Worm (Caenorhabditis elegans) whole organism, L2 larva: ENCODE data around the gene F32D8.7.
A peak's percentile ranks its signal among the peaks of the same experiment; 100 is the strongest.

ENCODE experiments used
- C34F6.9 ChIP-seq: fragments of 150-350 bp; optimal IDR thresholded peaks from 2 replicates; lab custom pipeline; 2014; ENCODE audit warnings: missing biosample characterization, missing genetic modification characterization
- F13H6.1 ChIP-seq: sonication (generic microtip); optimal IDR thresholded peaks from 2 replicates; lab custom pipeline; 2016; ENCODE audit warnings: missing genetic modification characterization, missing compliant biosample characterization
- R02D3.7 ChIP-seq: fragments of 150-350 bp; optimal IDR thresholded peaks from 2 replicates; lab custom pipeline; 2014; ENCODE audit warnings: missing biosample characterization, missing genetic modification characterization
- Y55F3AM.14 ChIP-seq: fragments of 200-800 bp; sonication (Bioruptor generic); optimal IDR thresholded peaks from 2 replicates; lab custom pipeline; 2018; ENCODE audit warnings: mild to moderate bottlenecking, missing genetic modification characterization, missing compliant biosample characterization
- ZK546.5 ChIP-seq: sonication (generic microtip); optimal IDR thresholded peaks from 2 replicates; lab custom pipeline; 2017; ENCODE audit warnings: missing biosample characterization, missing genetic modification characterization
- alr-1 ChIP-seq: fragments of 150-350 bp; optimal IDR thresholded peaks from 2 replicates; lab custom pipeline; 2014; ENCODE audit warnings: missing biosample characterization, missing genetic modification characterization
- aly-2 ChIP-seq: fragments of 150-350 bp; optimal IDR thresholded peaks from 2 replicates; lab custom pipeline; 2014; ENCODE audit warnings: missing biosample characterization, missing genetic modification characterization
- ama-1 ChIP-seq: fragments of 150-350 bp; optimal IDR thresholded peaks from 2 replicates; lab custom pipeline; 2018; ENCODE audit warnings: inconsistent platforms
- ceh-82 ChIP-seq: fragments of 150-350 bp; optimal IDR thresholded peaks from 2 replicates; lab custom pipeline; 2014; ENCODE audit warnings: missing biosample characterization, missing genetic modification characterization
- crh-2 ChIP-seq: sonication (generic microtip); optimal IDR thresholded peaks from 2 replicates; lab custom pipeline; 2017; ENCODE audit warnings: missing biosample characterization, missing genetic modification characterization
- dmd-4 ChIP-seq: sonication (generic microtip); optimal IDR thresholded peaks from 2 replicates; lab custom pipeline; 2017; ENCODE audit warnings: missing biosample characterization, missing genetic modification characterization
- egl-27 ChIP-seq: sonication (generic microtip); optimal IDR thresholded peaks from 3 replicates; lab custom pipeline; 2017; ENCODE audit warnings: missing biosample characterization, missing genetic modification reagents, missing genetic modification characterization
- elt-1 ChIP-seq: fragments of 150-350 bp; optimal IDR thresholded peaks from 2 replicates; lab custom pipeline; 2014; ENCODE audit warnings: missing biosample characterization, missing genetic modification characterization
- elt-3 ChIP-seq: sonication (generic microtip); optimal IDR thresholded peaks from 2 replicates; lab custom pipeline; 2017; ENCODE audit warnings: missing biosample characterization, missing genetic modification characterization
- gmeb-1 ChIP-seq: fragments of 150-350 bp; optimal IDR thresholded peaks from 2 replicates; lab custom pipeline; 2014; ENCODE audit warnings: missing biosample characterization, missing genetic modification characterization
- lin-11 ChIP-seq: fragments of 150-350 bp; sonication (generic microtip); optimal IDR thresholded peaks from 2 replicates; lab custom pipeline; 2014; ENCODE audit warnings: missing biosample characterization, missing genetic modification characterization, inconsistent platforms, mixed read lengths
- lin-13 ChIP-seq: fragments of 150-350 bp; optimal IDR thresholded peaks from 2 replicates; lab custom pipeline; 2014; ENCODE audit warnings: missing biosample characterization, missing genetic modification reagents, missing genetic modification characterization
- lin-39 ChIP-seq: fragments of 150-350 bp; optimal IDR thresholded peaks from 2 replicates; lab custom pipeline; 2014; ENCODE audit warnings: missing biosample characterization, missing genetic modification reagents, missing genetic modification characterization
- lsy-2 ChIP-seq, 2 experiments: fragments of 150-350 bp in 1 of 2; sonication (generic microtip) in 1 of 2; optimal IDR thresholded peaks; 2 replicates each; lab custom pipeline; 2014 to 2017; ENCODE audit warnings: missing biosample characterization in 2 of 2, missing genetic modification characterization in 2 of 2
- mab-5 ChIP-seq: fragments of 150-350 bp; optimal IDR thresholded peaks from 2 replicates; lab custom pipeline; 2014; ENCODE audit warnings: missing biosample characterization, missing genetic modification characterization
- mbf-1 ChIP-seq: sonication (generic microtip); optimal IDR thresholded peaks from 2 replicates; lab custom pipeline; 2017; ENCODE audit warnings: missing biosample characterization, missing genetic modification characterization
- mdl-1 ChIP-seq, 2 experiments: fragments of 150-350 bp in 1 of 2; sonication (generic microtip) in 1 of 2; optimal IDR thresholded peaks; 2 replicates each; lab custom pipeline; 2017; ENCODE audit warnings: missing biosample characterization in 2 of 2, missing genetic modification characterization in 2 of 2
- nhr-10 ChIP-seq: sonication (generic microtip); optimal IDR thresholded peaks from 2 replicates; lab custom pipeline; 2017; ENCODE audit warnings: missing biosample characterization, missing genetic modification characterization
- nhr-11 ChIP-seq: fragments of 150-350 bp; optimal IDR thresholded peaks from 2 replicates; lab custom pipeline; 2014; ENCODE audit warnings: missing biosample characterization, missing genetic modification characterization
- nhr-129 ChIP-seq: fragments of 150-350 bp; optimal IDR thresholded peaks from 2 replicates; lab custom pipeline; 2014; ENCODE audit warnings: missing biosample characterization, missing genetic modification characterization
- nhr-21 ChIP-seq: fragments of 150-350 bp; optimal IDR thresholded peaks from 2 replicates; lab custom pipeline; 2014; ENCODE audit warnings: missing biosample characterization, missing genetic modification characterization
- nhr-23 ChIP-seq: fragments of 150-350 bp; optimal IDR thresholded peaks from 2 replicates; lab custom pipeline; 2014; ENCODE audit warnings: missing biosample characterization, missing genetic modification reagents, missing genetic modification characterization
- nhr-237 ChIP-seq: fragments of 150-350 bp; optimal IDR thresholded peaks from 2 replicates; lab custom pipeline; 2014; ENCODE audit warnings: missing biosample characterization, missing genetic modification characterization
- nhr-6 ChIP-seq: fragments of 150-350 bp; optimal IDR thresholded peaks from 2 replicates; lab custom pipeline; 2014; ENCODE audit warnings: missing biosample characterization, missing genetic modification characterization
- nhr-77 ChIP-seq: fragments of 150-350 bp; optimal IDR thresholded peaks from 2 replicates; lab custom pipeline; 2014; ENCODE audit warnings: missing biosample characterization, missing genetic modification characterization
- peb-1 ChIP-seq: fragments of 150-350 bp; optimal IDR thresholded peaks from 2 replicates; lab custom pipeline; 2014; ENCODE audit warnings: missing biosample characterization, missing genetic modification characterization
- sem-4 ChIP-seq: fragments of 150-350 bp; optimal IDR thresholded peaks from 2 replicates; lab custom pipeline; 2014; ENCODE audit warnings: missing biosample characterization, missing genetic modification reagents, missing genetic modification characterization
- sma-3 ChIP-seq: sonication (generic microtip); optimal IDR thresholded peaks from 2 replicates; lab custom pipeline; 2016; ENCODE audit warnings: missing genetic modification reagents, missing genetic modification characterization, missing compliant biosample characterization
- sma-9 ChIP-seq, 2 experiments: fragments of 150-350 bp in 1 of 2; sonication (generic microtip) in 1 of 2; optimal IDR thresholded peaks; 2 replicates each; lab custom pipeline; 2014 to 2016; ENCODE audit warnings: missing genetic modification characterization in 2 of 2, mild to moderate bottlenecking in 1 of 2, missing biosample characterization in 1 of 2, missing compliant biosample characterization in 1 of 2, missing genetic modification reagents in 1 of 2, moderate library complexity in 1 of 2
- unc-39 ChIP-seq: fragments of 150-350 bp; optimal IDR thresholded peaks from 2 replicates; lab custom pipeline; 2014; ENCODE audit warnings: missing biosample characterization, missing genetic modification characterization
- unc-55 ChIP-seq: fragments of 150-350 bp; sonication (generic microtip); optimal IDR thresholded peaks from 3 replicates; lab custom pipeline; 2014; ENCODE audit warnings: missing biosample characterization, missing genetic modification reagents, missing genetic modification characterization
- unc-62 ChIP-seq: fragments of 150-350 bp; optimal IDR thresholded peaks from 2 replicates; lab custom pipeline; 2014; ENCODE audit warnings: missing biosample characterization, missing genetic modification reagents, missing genetic modification characterization
- zag-1 ChIP-seq: fragments of 150-350 bp; optimal IDR thresholded peaks from 2 replicates; lab custom pipeline; 2014; ENCODE audit warnings: missing biosample characterization, missing genetic modification characterization
- ztf-1 ChIP-seq: fragments of 200-800 bp; sonication (Bioruptor generic); conservative IDR thresholded peaks from 2 replicates; pipeline ENCODE4 v1.3.6; 2022; ENCODE audit warnings: missing genetic modification characterization, missing compliant biosample characterization
- ztf-11 ChIP-seq: sonication (generic microtip); optimal IDR thresholded peaks from 2 replicates; lab custom pipeline; 2017; ENCODE audit warnings: missing biosample characterization, missing genetic modification characterization
- ztf-4 ChIP-seq: fragments of 150-350 bp; optimal IDR thresholded peaks from 2 replicates; lab custom pipeline; 2014; ENCODE audit warnings: missing biosample characterization, missing genetic modification characterization

The F32D8.7 gene

DNA sequence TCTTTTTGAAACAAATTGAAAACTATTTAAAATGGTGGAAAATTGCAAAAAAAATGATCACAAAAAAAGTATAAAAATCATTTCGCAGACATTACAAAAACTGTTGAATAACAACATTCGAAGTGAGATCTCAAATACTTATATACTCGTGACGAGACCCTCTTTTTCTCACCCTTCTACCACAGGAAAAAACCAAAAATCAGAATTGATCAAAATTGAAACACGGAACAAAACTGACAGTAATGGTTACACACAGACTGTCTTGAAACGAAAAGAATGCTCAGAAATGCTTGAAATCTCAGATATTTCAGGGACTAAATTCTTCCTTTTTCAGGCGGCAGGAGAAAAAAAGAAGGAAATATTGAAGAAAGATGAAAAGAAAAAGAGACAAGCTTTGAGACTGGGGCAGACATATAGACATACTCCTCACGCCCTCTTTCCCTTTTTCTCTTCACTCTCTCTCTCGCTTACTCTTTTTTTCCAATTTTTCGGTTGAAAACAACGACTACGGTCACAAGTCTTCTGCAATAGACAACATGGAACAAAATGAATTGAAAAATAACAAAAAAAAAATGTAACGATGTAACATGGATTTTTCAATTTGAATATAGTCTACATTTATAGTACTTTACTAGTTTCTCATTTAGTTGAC, 36.5 kb upstream of the F32D8.7 start:
- TF ChIP-seq ceh-82 (no peak), unc-39 (tag; lab: Kevin White, UChicago) (no peak), nhr-129 (tag; lab: Kevin White, UChicago) (peak; percentile 74), Y55F3AM.14 (GFP tag; lab: Kevin White, UChicago) (peak; percentile 54), lsy-2 (tag; optimal IDR thresholded peaks at IDR 0.05; lab: Kevin White, UChicago) (peak in 1 of 2 experiments; percentile 36), C34F6.9 (tag; lab: Kevin White, UChicago) (peak; percentile 71), alr-1 (tag; lab: Kevin White, UChicago) (no peak), F13H6.1 (tag; lab: Kevin White, UChicago) (peak; percentile 7), elt-1 (tag; lab: Kevin White, UChicago) (no peak), sma-9 (GFP tag; optimal IDR thresholded peaks at IDR 0.05; lab: Kevin White, UChicago) (peak; percentile 37), sma-9 (tag; optimal IDR thresholded peaks at IDR 0.05; lab: Kevin White, UChicago) (no peak), unc-55 (GFP tag; lab: Kevin White, UChicago) (peak; percentile 41), ztf-4 (peak; percentile 38)

DNA sequence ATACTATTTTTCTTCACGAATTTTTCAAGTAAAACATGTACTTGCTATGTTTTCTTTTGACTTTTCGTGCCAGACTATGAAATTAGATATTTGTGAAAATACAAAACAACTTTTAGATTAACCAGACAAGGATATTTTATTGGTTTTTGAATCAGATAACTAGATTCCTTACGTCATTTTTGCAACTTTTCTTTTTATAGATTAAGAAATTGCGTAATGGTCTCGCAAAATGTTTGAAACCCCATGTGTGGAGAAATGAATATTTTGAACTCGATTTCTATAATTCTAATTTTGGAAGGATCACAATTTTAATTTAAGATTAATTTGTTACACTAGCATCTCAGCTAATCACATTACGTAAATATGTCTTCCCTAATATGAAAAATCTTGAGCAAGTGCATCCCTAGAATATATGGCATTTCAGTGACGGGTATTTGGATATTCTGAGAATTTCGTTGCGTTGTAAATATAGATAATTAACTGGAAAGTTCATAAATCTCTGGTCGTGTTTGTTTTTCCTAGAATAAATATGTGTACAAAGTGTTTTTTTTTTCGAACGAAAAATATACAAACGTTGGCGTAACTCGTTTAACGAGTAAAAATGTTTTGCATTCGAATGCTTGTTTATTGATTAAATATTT, 35.7 kb upstream of the F32D8.7 start:
- no peak for TF ChIP-seq mab-5 (tag; lab: Kevin White, UChicago)
- peak; percentile 44 for TF ChIP-seq sma-9 (GFP tag; optimal IDR thresholded peaks at IDR 0.05; lab: Kevin White, UChicago)
- no peak for TF ChIP-seq sma-9 (tag; optimal IDR thresholded peaks at IDR 0.05; lab: Kevin White, UChicago)
- peak; percentile 8 for TF ChIP-seq nhr-21 (tag; lab: Kevin White, UChicago)

DNA sequence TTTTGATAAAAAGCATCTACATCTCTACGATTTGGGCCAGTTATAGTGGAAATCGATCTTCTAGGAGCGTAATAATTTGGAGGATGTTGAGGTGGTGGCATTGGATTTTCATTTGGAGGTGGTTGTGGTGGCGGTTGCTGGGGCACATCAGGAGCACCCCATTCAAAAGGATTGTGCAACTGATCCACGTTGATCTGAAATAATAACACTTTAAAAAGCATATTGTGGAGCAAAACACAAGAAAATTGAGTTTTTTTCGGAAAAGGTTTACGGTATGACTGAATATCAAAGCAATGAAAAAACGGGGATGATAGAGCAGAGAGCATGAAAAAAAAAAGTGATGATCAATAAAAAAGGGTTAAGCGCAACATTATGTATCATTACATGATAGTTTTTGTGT, 32.6 kb upstream of the F32D8.7 start, which contains the start of gene saeg-1:
TSS of gene saeg-1 (minus strand) at position 101 of the 400 bp plus-strand sequence.
- TF ChIP-seq unc-39 (tag; lab: Kevin White, UChicago) (no peak), R02D3.7 (no peak), ZK546.5 (tag; lab: Kevin White, UChicago) (no peak), ama-1 (no peak), sem-4 (tag; lab: Kevin White, UChicago) (no peak), unc-62 (GFP tag; lab: Kevin White, UChicago) (no peak)

DNA sequence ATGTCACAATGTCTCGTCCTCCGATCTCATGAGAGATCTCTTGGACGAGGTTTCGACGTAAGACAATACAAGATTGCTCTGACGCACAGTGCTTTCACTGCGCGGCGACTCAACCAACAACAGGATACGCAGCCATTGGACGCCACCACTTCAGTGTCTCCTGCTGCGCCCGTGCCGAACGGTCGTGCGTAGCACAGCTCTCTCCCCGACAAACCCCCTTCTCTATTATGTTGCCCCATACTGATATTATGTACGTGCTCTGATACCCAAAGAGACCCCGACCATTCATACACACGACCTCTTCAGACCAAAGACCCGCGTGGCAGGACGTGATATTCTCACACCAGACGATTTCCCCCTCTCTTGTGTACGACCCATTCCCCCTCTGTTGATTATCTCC, 31.9 kb upstream of the F32D8.7 start:
- peak; percentile 30 for TF ChIP-seq Y55F3AM.14 (GFP tag; lab: Kevin White, UChicago)

DNA sequence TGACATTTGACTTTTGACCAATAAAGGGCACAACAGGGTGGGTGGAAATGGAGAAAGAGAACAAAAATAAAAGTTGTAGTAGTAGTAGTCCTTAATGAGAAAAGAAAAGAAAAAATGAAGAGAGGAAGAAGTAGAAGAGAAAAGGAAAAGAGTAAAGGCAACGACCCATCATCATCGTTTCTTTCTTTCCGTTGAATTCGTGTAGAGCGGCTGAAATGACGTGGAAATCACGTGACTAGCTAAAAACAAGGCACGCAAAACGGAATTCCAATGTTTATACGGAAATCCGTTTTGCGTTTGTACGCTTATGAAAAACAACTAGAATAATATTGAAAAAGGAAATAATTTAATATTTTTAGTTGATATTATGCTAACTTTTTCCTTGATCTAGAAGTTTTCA, 30.6 kb upstream of the F32D8.7 start:
- TF ChIP-seq unc-55 (GFP tag; lab: Kevin White, UChicago) = peak; percentile 19
- peak; percentile 39 for TF ChIP-seq nhr-21 (tag; lab: Kevin White, UChicago)
- TF ChIP-seq ztf-1 (GFP tag; lab: Robert Waterston, UW) = no peak
- no peak for TF ChIP-seq egl-27 (tag; lab: Kevin White, UChicago)
- TF ChIP-seq dmd-4 = no peak
- peak; percentile 9 for TF ChIP-seq sma-3 (GFP tag; lab: Kevin White, UChicago)
- no peak for TF ChIP-seq mab-5 (tag; lab: Kevin White, UChicago)
- TF ChIP-seq mbf-1 (tag; lab: Kevin White, UChicago) = no peak
- TF ChIP-seq sem-4 (tag; lab: Kevin White, UChicago) = peak; percentile 0
- TF ChIP-seq lin-11 = no peak
- no peak for TF ChIP-seq nhr-10 (tag; lab: Kevin White, UChicago)
- no peak for TF ChIP-seq unc-62 (GFP tag; lab: Kevin White, UChicago)
- TF ChIP-seq nhr-23 = no peak
- no peak for TF ChIP-seq lin-39
- TF ChIP-seq ceh-82 = no peak
- TF ChIP-seq unc-39 (tag; lab: Kevin White, UChicago) = no peak
- no peak for TF ChIP-seq aly-2 (tag; lab: Kevin White, UChicago)
- no peak for TF ChIP-seq gmeb-1
- peak; percentile 8 for TF ChIP-seq F13H6.1 (tag; lab: Kevin White, UChicago)
- peak; percentile 75 for TF ChIP-seq sma-9 (GFP tag; optimal IDR thresholded peaks at IDR 0.05; lab: Kevin White, UChicago)
- TF ChIP-seq sma-9 (tag; optimal IDR thresholded peaks at IDR 0.05; lab: Kevin White, UChicago) = no peak
- peak; percentile 70 for TF ChIP-seq Y55F3AM.14 (GFP tag; lab: Kevin White, UChicago)
- TF ChIP-seq mdl-1 (tag; optimal IDR thresholded peaks at IDR 0.05; lab: Kevin White, UChicago) = peak; percentile 19 to 40
- TF ChIP-seq nhr-77 = no peak
- TF ChIP-seq lin-13 (GFP tag; lab: Kevin White, UChicago) = no peak
- peak; percentile 51 for TF ChIP-seq C34F6.9 (tag; lab: Kevin White, UChicago)
- no peak for TF ChIP-seq elt-3
- TF ChIP-seq ztf-11 (tag; lab: Kevin White, UChicago) = no peak
- no peak for TF ChIP-seq zag-1
- peak; percentile 92 for TF ChIP-seq crh-2 (tag; lab: Kevin White, UChicago)
- peak in 1 of 2 experiments; percentile 48 for TF ChIP-seq lsy-2 (tag; optimal IDR thresholded peaks at IDR 0.05; lab: Kevin White, UChicago)
- TF ChIP-seq nhr-11 (tag; lab: Kevin White, UChicago) = no peak
- no peak for TF ChIP-seq nhr-6 (tag; lab: Kevin White, UChicago)
- no peak for TF ChIP-seq elt-1 (tag; lab: Kevin White, UChicago)
- no peak for TF ChIP-seq R02D3.7
- TF ChIP-seq peb-1 (tag; lab: Kevin White, UChicago) = no peak
- TF ChIP-seq nhr-237 (tag; lab: Kevin White, UChicago) = no peak
